Worm (Caenorhabditis elegans) whole organism, L1 larva: ENCODE data around the gene ZK1098.12.

Experiments
- C04F5.9 ChIP-seq: sonication (generic microtip); optimal IDR thresholded peaks from 2 replicates; lab custom pipeline; 2016; ENCODE audit warnings: missing genetic modification characterization, missing compliant biosample characterization
- C16A3.4 ChIP-seq: fragments of 150-350 bp; optimal IDR thresholded peaks from 2 replicates; lab custom pipeline; 2014; ENCODE audit warnings: missing biosample characterization, missing genetic modification characterization
- C34B4.2 ChIP-seq: sonication (generic microtip); optimal IDR thresholded peaks from 2 replicates; lab custom pipeline; 2017; ENCODE audit warnings: mild to moderate bottlenecking, missing genetic modification characterization, missing compliant biosample characterization
- F16B12.6 ChIP-seq: fragments of 150-350 bp; optimal IDR thresholded peaks from 2 replicates; lab custom pipeline; 2014; ENCODE audit warnings: missing biosample characterization, missing genetic modification characterization
- alr-1 ChIP-seq: fragments of 200-800 bp; sonication (Bioruptor generic); optimal IDR thresholded peaks from 2 replicates; lab custom pipeline; 2018; ENCODE audit warnings: borderline replicate concordance, mild to moderate bottlenecking, missing genetic modification characterization, missing compliant biosample characterization
- aly-2 ChIP-seq: fragments of 150-350 bp; optimal IDR thresholded peaks from 2 replicates; lab custom pipeline; 2014; ENCODE audit warnings: missing biosample characterization, missing genetic modification characterization
- ama-1 ChIP-seq: fragments of 150-350 bp; optimal IDR thresholded peaks from 2 replicates; lab custom pipeline; 2014
- ceh-8 ChIP-seq: fragments of 200-800 bp; sonication (Bioruptor generic); optimal IDR thresholded peaks from 2 replicates; lab custom pipeline; 2018; ENCODE audit warnings: mild to moderate bottlenecking, missing genetic modification characterization, moderate library complexity, missing compliant biosample characterization
- ceh-88 ChIP-seq: fragments of 200-800 bp; sonication (Bioruptor generic); IDR thresholded peaks from 2 replicates; pipeline ENCODE4 v1.3.6; 2022; ENCODE audit warnings: missing genetic modification characterization, missing compliant biosample characterization
- ceh-90 ChIP-seq: sonication (generic microtip); optimal IDR thresholded peaks from 2 replicates; lab custom pipeline; 2016; ENCODE audit warnings: missing genetic modification characterization, missing compliant biosample characterization
- dpl-1 ChIP-seq, 3 experiments: fragments of 150-350 bp in 2 of 3; sonication (generic microtip) in 1 of 3; optimal IDR thresholded peaks; 2 replicates each; lab custom pipeline; 2014 to 2017; ENCODE audit warnings: missing biosample characterization in 3 of 3, missing genetic modification characterization in 3 of 3, missing genetic modification reagents in 3 of 3
- efl-1 ChIP-seq, 4 experiments: fragments of 150-350 bp; optimal IDR thresholded peaks in 3 of 4; peaks in 1 of 4; 1 replicate in 1 of 4; 2 replicates in 3 of 4; lab custom pipeline; 2014; ENCODE audit warnings: missing biosample characterization in 2 of 4, missing genetic modification characterization in 2 of 4, missing genetic modification reagents in 2 of 4
- egl-13 ChIP-seq: sonication (generic microtip); optimal IDR thresholded peaks from 2 replicates; lab custom pipeline; 2016; ENCODE audit warnings: missing genotype, missing genetic modification reagents, missing genetic modification characterization, missing compliant biosample characterization
- egl-27 ChIP-seq, 2 experiments: fragments of 150-350 bp in 1 of 2; sonication (generic microtip); optimal IDR thresholded peaks; 3 replicates each; lab custom pipeline; 2017 to 2018; ENCODE audit warnings: missing biosample characterization in 2 of 2, missing genetic modification characterization in 2 of 2, missing genetic modification reagents in 2 of 2
- elt-2 ChIP-seq: sonication (generic microtip); optimal IDR thresholded peaks from 2 replicates; lab custom pipeline; 2016; ENCODE audit warnings: missing genetic modification characterization, mild to moderate bottlenecking, inconsistent platforms, missing compliant biosample characterization, missing genetic modification reagents
- fkh-10 ChIP-seq: sonication (generic microtip); optimal IDR thresholded peaks from 2 replicates; lab custom pipeline; 2017; ENCODE audit warnings: missing biosample characterization, missing genetic modification reagents, missing genetic modification characterization
- fkh-4 ChIP-seq: sonication (generic microtip); optimal IDR thresholded peaks from 2 replicates; lab custom pipeline; 2016; ENCODE audit warnings: missing compliant biosample characterization, missing genetic modification characterization, borderline replicate concordance
- fkh-8 ChIP-seq: sonication (generic microtip); optimal IDR thresholded peaks from 2 replicates; lab custom pipeline; 2016; ENCODE audit warnings: mild to moderate bottlenecking, missing genetic modification characterization, missing compliant biosample characterization
- grh-1 ChIP-seq: fragments of 200-800 bp; sonication (Bioruptor generic); IDR thresholded peaks from 2 replicates; pipeline ENCODE4 v1.3.6; 2022; ENCODE audit warnings: missing genetic modification reagents, missing genetic modification characterization, missing compliant biosample characterization
- hlh-4 ChIP-seq: sonication (generic microtip); optimal IDR thresholded peaks from 2 replicates; lab custom pipeline; 2016; ENCODE audit warnings: mild to moderate bottlenecking, missing genetic modification characterization, missing compliant biosample characterization
- hpl-2 ChIP-seq: fragments of 150-350 bp; optimal IDR thresholded peaks from 2 replicates; lab custom pipeline; 2014; ENCODE audit warnings: missing biosample characterization, missing genetic modification reagents, missing genetic modification characterization
- isw-1 ChIP-seq: fragments of 200-800 bp; sonication (Bioruptor generic); IDR thresholded peaks from 2 replicates; pipeline ENCODE4 v1.3.6; 2022; ENCODE audit warnings: missing genetic modification characterization, missing compliant biosample characterization
- jun-1 ChIP-seq: fragments of 150-350 bp; optimal IDR thresholded peaks from 2 replicates; lab custom pipeline; 2014; ENCODE audit warnings: missing biosample characterization, missing genetic modification reagents, missing genetic modification characterization
- lin-13 ChIP-seq: fragments of 150-350 bp; optimal IDR thresholded peaks from 2 replicates; lab custom pipeline; 2014; ENCODE audit warnings: missing biosample characterization, missing genetic modification reagents, missing genetic modification characterization
- lin-15B ChIP-seq: fragments of 150-350 bp; sonication (generic microtip); optimal IDR thresholded peaks from 3 replicates; lab custom pipeline; 2014; ENCODE audit warnings: missing biosample characterization, missing genetic modification characterization
- lin-35 ChIP-seq, 2 experiments: fragments of 150-350 bp; optimal IDR thresholded peaks; 2 replicates each; lab custom pipeline; 2014; ENCODE audit warnings: missing biosample characterization in 2 of 2, missing genetic modification characterization in 2 of 2, missing genetic modification reagents in 2 of 2
- lin-39 ChIP-seq: fragments of 150-350 bp; optimal IDR thresholded peaks from 2 replicates; lab custom pipeline; 2014; ENCODE audit warnings: missing biosample characterization, missing genetic modification reagents, missing genetic modification characterization
- lsy-2 ChIP-seq, 2 experiments: fragments of 150-350 bp; optimal IDR thresholded peaks; 2 replicates each; lab custom pipeline; 2014; ENCODE audit warnings: missing biosample characterization in 2 of 2, missing genetic modification characterization in 2 of 2
- mab-9 ChIP-seq: fragments of 200-800 bp; sonication (Bioruptor generic); IDR thresholded peaks from 2 replicates; pipeline ENCODE4 v1.3.6; 2022; ENCODE audit warnings: missing genetic modification reagents, missing genetic modification characterization, missing compliant biosample characterization
- mdl-1 ChIP-seq, 2 experiments: fragments of 150-350 bp; optimal IDR thresholded peaks; 2 replicates each; lab custom pipeline; 2014 to 2017; ENCODE audit warnings: missing biosample characterization in 2 of 2, missing genetic modification characterization in 2 of 2, inconsistent platforms in 1 of 2
- mef-2 ChIP-seq: fragments of 150-350 bp; optimal IDR thresholded peaks from 2 replicates; lab custom pipeline; 2014; ENCODE audit warnings: missing biosample characterization, missing genetic modification characterization
- mep-1 ChIP-seq: fragments of 150-350 bp; optimal IDR thresholded peaks from 2 replicates; lab custom pipeline; 2014; ENCODE audit warnings: missing biosample characterization, missing genetic modification characterization
- nhr-11 ChIP-seq: fragments of 150-350 bp; optimal IDR thresholded peaks from 2 replicates; lab custom pipeline; 2014; ENCODE audit warnings: missing biosample characterization, missing genetic modification characterization
- nhr-12 ChIP-seq: sonication (generic microtip); optimal IDR thresholded peaks from 2 replicates; lab custom pipeline; 2017; ENCODE audit warnings: missing biosample characterization, missing genetic modification characterization
- nhr-237 ChIP-seq: fragments of 150-350 bp; optimal IDR thresholded peaks from 2 replicates; lab custom pipeline; 2014; ENCODE audit warnings: missing biosample characterization, missing genetic modification characterization
- nhr-28 ChIP-seq: fragments of 150-350 bp; optimal IDR thresholded peaks from 2 replicates; lab custom pipeline; 2014; ENCODE audit warnings: missing biosample characterization, missing genetic modification characterization
- nhr-47 ChIP-seq: sonication (generic microtip); optimal IDR thresholded peaks from 2 replicates; lab custom pipeline; 2016; ENCODE audit warnings: mild to moderate bottlenecking, missing genetic modification characterization, moderate library complexity, missing compliant biosample characterization
- nhr-85 ChIP-seq: sonication (generic microtip); peaks from one replicate; lab custom pipeline; 2016; ENCODE audit warnings: missing genetic modification characterization, inconsistent platforms, missing compliant biosample characterization
- pax-3 ChIP-seq: fragments of 200-800 bp; sonication (Bioruptor generic); optimal IDR thresholded peaks from 2 replicates; lab custom pipeline; 2018; ENCODE audit warnings: mild to moderate bottlenecking, missing genetic modification characterization, moderate library complexity, missing compliant biosample characterization
- pqm-1 ChIP-seq: sonication (generic microtip); optimal IDR thresholded peaks from 3 replicates; lab custom pipeline; 2017; ENCODE audit warnings: missing biosample characterization, missing genetic modification characterization
- skn-1 ChIP-seq: fragments of 150-350 bp; optimal IDR thresholded peaks from 2 replicates; lab custom pipeline; 2014; ENCODE audit warnings: missing biosample characterization, missing genetic modification characterization
- sox-4 ChIP-seq: sonication (generic microtip); optimal IDR thresholded peaks from 2 replicates; lab custom pipeline; 2016; ENCODE audit warnings: missing genetic modification characterization, missing compliant biosample characterization
- sptf-1 ChIP-seq: fragments of 150-350 bp; optimal IDR thresholded peaks from 2 replicates; lab custom pipeline; 2014; ENCODE audit warnings: missing biosample characterization, missing genetic modification characterization
- swsn-7 ChIP-seq: sonication (generic microtip); optimal IDR thresholded peaks from 2 replicates; lab custom pipeline; 2016; ENCODE audit warnings: missing genetic modification characterization, missing compliant biosample characterization
- tbx-2 ChIP-seq: sonication (generic microtip); optimal IDR thresholded peaks from 2 replicates; lab custom pipeline; 2016; ENCODE audit warnings: missing genetic modification characterization, missing compliant biosample characterization
- unc-30 ChIP-seq: sonication (generic microtip); optimal IDR thresholded peaks from 2 replicates; lab custom pipeline; 2017; ENCODE audit warnings: missing biosample characterization, missing genetic modification characterization
- unc-62 ChIP-seq: fragments of 150-350 bp; optimal IDR thresholded peaks from 2 replicates; lab custom pipeline; 2014; ENCODE audit warnings: missing biosample characterization, missing genetic modification reagents, missing genetic modification characterization
- xbp-1 ChIP-seq: sonication (generic microtip); optimal IDR thresholded peaks from 2 replicates; lab custom pipeline; 2016; ENCODE audit warnings: missing genetic modification characterization, missing compliant biosample characterization
- zag-1 ChIP-seq: fragments of 150-350 bp; optimal IDR thresholded peaks from 2 replicates; lab custom pipeline; 2014; ENCODE audit warnings: missing biosample characterization, missing genetic modification characterization

ZK1098.12 gene

DNA sequence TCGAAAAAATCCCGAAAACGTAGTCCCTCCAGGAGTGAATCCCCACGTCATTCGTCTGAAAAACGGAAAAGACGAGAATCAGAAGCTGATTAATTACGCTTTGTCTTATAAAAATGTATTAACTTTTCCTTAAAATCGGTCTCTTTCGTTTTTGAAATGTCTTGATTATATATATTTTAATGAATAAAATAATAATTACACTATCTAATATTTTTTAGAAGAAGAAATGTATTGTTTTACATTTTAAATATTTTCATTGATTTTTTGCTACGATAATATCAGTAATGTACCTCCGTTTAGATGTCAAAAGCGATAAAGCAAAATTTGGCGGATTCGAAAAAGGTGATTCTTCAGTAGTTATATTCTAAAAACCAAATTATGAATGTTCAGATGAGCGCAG, 19.7 kb upstream of the ZK1098.12 start, which contains the start of gene trpp-3:
trpp-3 (plus strand) TSS at position 301 of the 400 bp plus-strand sequence.
- no peak for TF ChIP-seq lin-39 (tag; lab: Kevin White, UChicago)
- no peak for TF ChIP-seq sptf-1 (tag; lab: Kevin White, UChicago)
- no peak for TF ChIP-seq mef-2 (tag; lab: Kevin White, UChicago)
- no peak for TF ChIP-seq ceh-90
- no peak for TF ChIP-seq lsy-2 (tag; optimal IDR thresholded peaks at IDR 0.05; lab: Kevin White, UChicago)
- no peak for TF ChIP-seq nhr-47
- no peak for TF ChIP-seq lin-13
- TF ChIP-seq nhr-11 (tag; lab: Kevin White, UChicago) = no peak
- TF ChIP-seq fkh-8 (tag; lab: Kevin White, UChicago) = no peak

DNA sequence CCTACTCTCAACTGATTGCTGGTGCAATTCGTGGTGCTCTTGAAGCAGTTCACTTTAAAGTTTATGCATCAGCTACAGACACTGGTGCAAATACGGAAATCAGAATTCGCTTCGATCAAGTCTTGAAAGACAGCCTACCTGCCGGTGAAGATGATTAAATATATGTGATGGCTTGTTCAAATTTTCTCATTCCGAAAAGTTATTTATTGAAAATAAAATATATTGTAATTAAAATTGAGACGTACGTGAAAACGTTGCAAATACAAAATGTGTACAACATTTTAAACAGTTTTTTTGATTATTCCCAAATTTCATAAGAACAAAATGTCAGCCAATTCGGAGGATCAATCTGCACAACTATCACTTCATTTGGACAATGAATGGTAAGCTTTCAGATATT, 18.1 kb upstream of the ZK1098.12 start, which contains the start of gene ZK1098.6:
ZK1098.6 (plus strand) TSS at position 301 of the 400 bp plus-strand sequence.
- TF ChIP-seq tbx-2 (tag; lab: Kevin White, UChicago) (no peak), fkh-8 (tag; lab: Kevin White, UChicago) (no peak), aly-2 (tag; lab: Kevin White, UChicago) (no peak), unc-62 (GFP tag; lab: Kevin White, UChicago) (no peak), hpl-2 (GFP tag; lab: Kevin White, UChicago) (no peak), nhr-11 (tag; lab: Kevin White, UChicago) (no peak), C34B4.2 (tag; lab: Kevin White, UChicago) (no peak), swsn-7 (tag; lab: Kevin White, UChicago) (no peak), jun-1 (tag; lab: Kevin White, UChicago) (no peak), egl-13 (tag; lab: Kevin White, UChicago) (no peak), egl-27 (tag; optimal IDR thresholded peaks at IDR 0.05; lab: Kevin White, UChicago) (no peak), ceh-88 (no peak)

DNA sequence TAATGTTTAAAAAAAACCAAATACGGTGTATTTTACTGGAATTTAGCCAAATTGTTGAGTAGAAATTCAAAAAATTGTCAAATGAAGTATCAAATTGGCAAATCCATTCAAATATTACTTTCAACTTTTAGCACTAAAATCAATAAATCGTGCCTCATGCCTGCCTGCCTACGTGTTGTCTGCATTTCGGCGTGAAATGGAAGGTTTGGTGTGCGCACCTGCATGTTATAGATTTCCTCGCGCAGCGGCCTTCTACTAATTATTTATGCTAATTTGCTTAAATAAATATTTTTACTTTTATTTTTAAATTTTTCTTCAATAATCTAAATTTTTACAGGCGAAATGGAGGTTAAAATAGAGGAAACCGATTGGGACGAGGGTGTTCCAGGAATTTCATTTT, 16.1 kb upstream of the ZK1098.12 start, which contains the start of gene ZK1098.2:
ZK1098.2 (plus strand) TSS at position 336 of the 400 bp plus-strand sequence.
- no peak for TF ChIP-seq fkh-10 (GFP tag; lab: Kevin White, UChicago)
- no peak for TF ChIP-seq pqm-1
- TF ChIP-seq isw-1 (GFP tag; lab: Robert Waterston, UW) = no peak
- TF ChIP-seq ceh-88 = no peak
- TF ChIP-seq fkh-4 = no peak
- no peak for TF ChIP-seq lin-15B (tag; lab: Kevin White, UChicago)
- TF ChIP-seq lsy-2 (tag; optimal IDR thresholded peaks at IDR 0.05; lab: Kevin White, UChicago) = peak; percentile 30 to 53
- TF ChIP-seq alr-1 (tag; lab: Kevin White, UChicago) = no peak
- no peak for TF ChIP-seq mdl-1 (tag; optimal IDR thresholded peaks at IDR 0.05; lab: Kevin White, UChicago)
- TF ChIP-seq unc-30 (tag; lab: Kevin White, UChicago) = no peak
- TF ChIP-seq C16A3.4 (tag; lab: Kevin White, UChicago) = peak; percentile 28
- no peak for TF ChIP-seq sptf-1 (tag; lab: Kevin White, UChicago)
- no peak for TF ChIP-seq zag-1 (tag; lab: Kevin White, UChicago)
- TF ChIP-seq jun-1 (tag; lab: Kevin White, UChicago) = no peak
- TF ChIP-seq efl-1 (optimal IDR thresholded peaks at IDR 0.05; lab: Kevin White, UChicago) = peak; percentile 5 to 14
- peak in 1 of 2 experiments; percentile 23 for TF ChIP-seq efl-1 (GFP tag; optimal IDR thresholded peaks at IDR 0.05 in 1 of 2; lab: Kevin White, UChicago)
- peak; percentile 1 for TF ChIP-seq skn-1
- no peak for TF ChIP-seq ama-1 (lab: Kevin White, UChicago)
- TF ChIP-seq ceh-8 (GFP tag; lab: Kevin White, UChicago) = no peak
- peak; percentile 80 for TF ChIP-seq F16B12.6 (tag; lab: Kevin White, UChicago)
- TF ChIP-seq nhr-28 (tag; lab: Kevin White, UChicago) = no peak
- peak; percentile 68 for TF ChIP-seq mep-1 (tag; lab: Kevin White, UChicago)
- no peak for TF ChIP-seq grh-1 (GFP tag; lab: Robert Waterston, UW)
- peak in 1 of 3 experiments; percentile 42 for TF ChIP-seq dpl-1 (GFP tag; optimal IDR thresholded peaks at IDR 0.05; lab: Kevin White, UChicago)
- TF ChIP-seq nhr-237 (tag; lab: Kevin White, UChicago) = no peak
- TF ChIP-seq sox-4 (tag; lab: Kevin White, UChicago) = no peak
- no peak for TF ChIP-seq mab-9 (GFP tag; lab: Robert Waterston, UW)
- no peak for TF ChIP-seq egl-27 (tag; optimal IDR thresholded peaks at IDR 0.05; lab: Kevin White, UChicago)
- no peak for TF ChIP-seq nhr-85 (tag; lab: Kevin White, UChicago)
- TF ChIP-seq hlh-4 (tag; lab: Kevin White, UChicago) = no peak
- no peak for TF ChIP-seq nhr-12 (tag; lab: Kevin White, UChicago)
- TF ChIP-seq lin-39 (tag; lab: Kevin White, UChicago) = no peak
- TF ChIP-seq pax-3 = no peak
- peak; percentile 22 to 32 for TF ChIP-seq lin-35 (GFP tag; optimal IDR thresholded peaks at IDR 0.05; lab: Kevin White, UChicago)
- TF ChIP-seq elt-2 = no peak
- no peak for TF ChIP-seq unc-62 (GFP tag; lab: Kevin White, UChicago)
- no peak for TF ChIP-seq xbp-1
- TF ChIP-seq C04F5.9 (tag; lab: Kevin White, UChicago) = no peak
- no peak for TF ChIP-seq hpl-2 (GFP tag; lab: Kevin White, UChicago)
